Worm (Caenorhabditis elegans) whole organism, early embryonic: ENCODE results near the gene tomm-7.

Experiments
- B0310.2 ChIP-seq: sonication (generic microtip); optimal IDR thresholded peaks from 2 replicates; lab custom pipeline; 2016; ENCODE audit warnings: mild to moderate bottlenecking, missing genetic modification characterization, missing compliant biosample characterization
- F13C5.2 ChIP-seq: sonication (generic microtip); optimal IDR thresholded peaks from 2 replicates; lab custom pipeline; 2017; ENCODE audit warnings: mild to moderate bottlenecking, missing genetic modification characterization, inconsistent platforms, missing compliant biosample characterization
- aly-1 ChIP-seq: sonication (generic microtip); optimal IDR thresholded peaks from 2 replicates; lab custom pipeline; 2016; ENCODE audit warnings: missing genetic modification characterization, missing compliant biosample characterization
- ama-1 ChIP-seq: fragments of 150-350 bp; optimal IDR thresholded peaks from 2 replicates; lab custom pipeline; 2014
- ceh-13 ChIP-seq: fragments of 200-800 bp; sonication (Bioruptor generic); optimal IDR thresholded peaks from 2 replicates; lab custom pipeline; 2018; ENCODE audit warnings: mild to moderate bottlenecking, missing genetic modification characterization, missing compliant biosample characterization
- ceh-36 ChIP-seq: sonication (generic microtip); optimal IDR thresholded peaks from 2 replicates; lab custom pipeline; 2016; ENCODE audit warnings: missing genetic modification characterization, inconsistent platforms, missing compliant biosample characterization
- ets-7 ChIP-seq: sonication (generic microtip); optimal IDR thresholded peaks from 2 replicates; lab custom pipeline; 2016; ENCODE audit warnings: missing genotype, missing genetic modification characterization, missing compliant biosample characterization
- flt-1 ChIP-seq: fragments of 200-800 bp; sonication (Bioruptor generic); IDR thresholded peaks from 2 replicates; pipeline ENCODE4 v1.3.6; 2022; ENCODE audit warnings: missing genetic modification characterization, missing compliant biosample characterization
- hmbx-1 ChIP-seq: sonication (generic microtip); optimal IDR thresholded peaks from 2 replicates; lab custom pipeline; 2016; ENCODE audit warnings: mild to moderate bottlenecking, missing genetic modification characterization, missing compliant biosample characterization
- hmg-4 ChIP-seq: fragments of 200-800 bp; sonication (Bioruptor generic); optimal IDR thresholded peaks from 2 replicates; lab custom pipeline; 2018; ENCODE audit warnings: mild to moderate bottlenecking, missing genetic modification characterization, missing compliant biosample characterization
- hnd-1 ChIP-seq: sonication (generic microtip); optimal IDR thresholded peaks from 2 replicates; lab custom pipeline; 2016; ENCODE audit warnings: missing genetic modification characterization, missing compliant biosample characterization
- pes-1 ChIP-seq: fragments of 200-800 bp; sonication (Bioruptor generic); IDR thresholded peaks from 2 replicates; pipeline ENCODE4 v1.3.6; 2022; ENCODE audit warnings: missing genetic modification reagents, missing genetic modification characterization, missing compliant biosample characterization
- scrt-1 ChIP-seq: fragments of 200-800 bp; sonication (Bioruptor generic); IDR thresholded peaks from 2 replicates; pipeline ENCODE4 v1.3.6; 2022; ENCODE audit warnings: missing genetic modification characterization, missing compliant biosample characterization
- sea-1 ChIP-seq: fragments of 200-800 bp; sonication (Bioruptor generic); conservative IDR thresholded peaks from 2 replicates; pipeline ENCODE4 v1.3.6; 2022; ENCODE audit warnings: missing genetic modification characterization, missing compliant biosample characterization
- tbx-11 ChIP-seq: fragments of 200-800 bp; sonication (Bioruptor generic); IDR thresholded peaks from 2 replicates; pipeline ENCODE4 v1.3.6; 2022; ENCODE audit warnings: missing genetic modification characterization, missing compliant biosample characterization
- tbx-37 ChIP-seq: fragments of 200-800 bp; sonication (Bioruptor generic); conservative IDR thresholded peaks from 2 replicates; pipeline ENCODE4 v1.3.6; 2022; ENCODE audit warnings: missing genetic modification reagents, missing genetic modification characterization, missing compliant biosample characterization
- tra-4 ChIP-seq: sonication (generic microtip); optimal IDR thresholded peaks from 2 replicates; lab custom pipeline; 2017; ENCODE audit warnings: missing genetic modification characterization, missing compliant biosample characterization

The tomm-7 gene

DNA sequence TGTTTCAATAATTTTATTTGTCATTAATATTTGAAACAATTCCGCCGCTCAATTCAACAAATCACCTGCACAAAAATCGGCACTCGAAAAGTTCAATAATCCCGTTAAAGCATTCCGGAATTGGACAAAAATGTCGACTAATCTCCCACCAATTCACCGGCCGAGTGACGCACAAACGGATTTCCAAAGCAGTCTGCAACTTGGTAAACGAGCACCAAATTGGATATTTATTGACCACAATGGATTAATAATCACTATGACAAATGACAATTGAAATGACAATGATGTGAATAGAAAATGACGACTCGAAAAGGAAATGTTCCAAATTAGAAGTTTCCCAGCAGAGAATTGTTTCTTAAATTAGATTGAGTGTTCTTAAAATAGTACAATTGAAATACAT lies 23.7 kb upstream of the tomm-7 start:
- no peak for TF ChIP-seq ceh-13 (GFP tag; lab: Kevin White, UChicago)
- no peak for TF ChIP-seq aly-1 (tag; lab: Kevin White, UChicago)
- TF ChIP-seq hmg-4 (GFP tag; lab: Kevin White, UChicago), result no peak
- TF ChIP-seq ets-7 (tag; lab: Kevin White, UChicago), result no peak
- no peak for TF ChIP-seq hmbx-1 (tag; lab: Kevin White, UChicago)
- TF ChIP-seq ama-1 (lab: Kevin White, UChicago), result no peak
- no peak for TF ChIP-seq tbx-11
- no peak for TF ChIP-seq hnd-1 (tag; lab: Kevin White, UChicago)
- TF ChIP-seq scrt-1 (GFP tag; lab: Robert Waterston, UW), result no peak
- no peak for TF ChIP-seq pes-1 (GFP tag; lab: Robert Waterston, UW)
- no peak for TF ChIP-seq flt-1 (GFP tag; lab: Robert Waterston, UW)
- TF ChIP-seq ceh-36 (tag; lab: Kevin White, UChicago), result no peak
- no peak for TF ChIP-seq F13C5.2 (tag; lab: Kevin White, UChicago)
- TF ChIP-seq tra-4 (tag; lab: Kevin White, UChicago), result no peak
- no peak for TF ChIP-seq tbx-37 (GFP tag; lab: Robert Waterston, UW)
- no peak for TF ChIP-seq sea-1 (GFP tag; lab: Robert Waterston, UW)

DNA sequence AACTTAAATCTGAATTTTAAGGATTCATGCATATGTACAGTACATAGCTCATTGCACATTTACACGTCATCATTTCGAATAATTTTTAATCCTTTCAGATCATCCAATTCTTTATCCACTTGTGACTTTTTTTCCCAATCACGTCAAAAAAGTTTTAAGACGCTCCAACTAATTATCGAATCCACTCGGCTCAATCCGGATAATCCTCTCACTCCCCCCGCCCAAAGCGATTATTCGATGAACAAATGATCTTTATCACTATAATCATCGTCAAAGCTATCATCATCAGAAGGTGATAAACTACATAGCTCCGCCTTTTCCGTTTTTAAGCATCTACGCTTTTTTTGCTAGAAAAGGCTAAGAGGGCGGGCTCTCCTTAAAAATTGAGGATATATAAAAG lies 21.8 kb upstream of the tomm-7 start:
- TF ChIP-seq ama-1 (lab: Kevin White, UChicago), result no peak
- no peak for TF ChIP-seq ceh-13 (GFP tag; lab: Kevin White, UChicago)
- no peak for TF ChIP-seq flt-1 (GFP tag; lab: Robert Waterston, UW)
- TF ChIP-seq hmg-4 (GFP tag; lab: Kevin White, UChicago), result no peak
- no peak for TF ChIP-seq sea-1 (GFP tag; lab: Robert Waterston, UW)
- TF ChIP-seq ets-7 (tag; lab: Kevin White, UChicago), result no peak
- TF ChIP-seq tbx-11, result no peak
- TF ChIP-seq hmbx-1 (tag; lab: Kevin White, UChicago), result no peak

DNA sequence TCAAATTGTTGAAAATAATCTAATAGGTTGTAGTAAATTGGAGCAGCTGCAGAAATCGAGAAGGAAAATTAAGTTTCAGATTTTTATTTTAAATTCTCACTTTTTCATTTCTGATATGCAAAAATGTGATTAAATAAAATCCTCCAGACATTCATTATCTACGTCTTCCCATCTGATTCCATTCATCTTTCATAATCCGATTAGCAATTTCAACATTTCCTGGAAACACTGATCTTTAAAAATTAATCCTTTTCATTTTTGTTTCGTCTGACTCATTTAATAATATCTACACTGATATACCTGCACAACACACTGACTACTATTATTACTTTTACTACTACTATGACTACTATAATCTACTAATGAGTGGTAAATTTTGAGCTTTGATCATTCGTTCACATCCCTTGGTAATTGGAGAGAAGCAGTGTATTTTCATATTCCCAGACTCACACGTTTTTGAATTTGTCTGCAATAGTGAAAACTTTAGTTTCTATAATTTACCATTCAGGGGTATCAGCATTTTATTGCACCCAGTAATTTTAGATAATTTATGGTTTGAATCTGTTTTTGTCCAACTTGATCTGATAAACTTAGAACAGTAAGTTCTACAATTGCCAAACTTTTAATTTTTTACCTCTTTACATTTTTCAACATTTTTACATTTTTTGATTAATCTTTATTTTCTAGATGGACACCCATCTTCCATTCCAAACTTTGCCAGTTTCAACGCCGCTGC lies 20.3 kb upstream of the tomm-7 start, which contains the start of gene ceh-23:
TSS of gene ceh-23 (plus strand) at position 686 of the 736 bp plus-strand sequence.
- no peak for TF ChIP-seq tbx-37 (GFP tag; lab: Robert Waterston, UW)
- TF ChIP-seq ama-1 (lab: Kevin White, UChicago), result no peak
- no peak for TF ChIP-seq B0310.2 (tag; lab: Kevin White, UChicago)
- TF ChIP-seq aly-1 (tag; lab: Kevin White, UChicago), result no peak
- TF ChIP-seq flt-1 (GFP tag; lab: Robert Waterston, UW), result no peak
- TF ChIP-seq pes-1 (GFP tag; lab: Robert Waterston, UW), result no peak
- no peak for TF ChIP-seq hmg-4 (GFP tag; lab: Kevin White, UChicago)
- TF ChIP-seq hnd-1 (tag; lab: Kevin White, UChicago), result no peak
- TF ChIP-seq ceh-13 (GFP tag; lab: Kevin White, UChicago), result no peak
- TF ChIP-seq scrt-1 (GFP tag; lab: Robert Waterston, UW), result no peak
- no peak for TF ChIP-seq hmbx-1 (tag; lab: Kevin White, UChicago)
- TF ChIP-seq tbx-11, result no peak

DNA sequence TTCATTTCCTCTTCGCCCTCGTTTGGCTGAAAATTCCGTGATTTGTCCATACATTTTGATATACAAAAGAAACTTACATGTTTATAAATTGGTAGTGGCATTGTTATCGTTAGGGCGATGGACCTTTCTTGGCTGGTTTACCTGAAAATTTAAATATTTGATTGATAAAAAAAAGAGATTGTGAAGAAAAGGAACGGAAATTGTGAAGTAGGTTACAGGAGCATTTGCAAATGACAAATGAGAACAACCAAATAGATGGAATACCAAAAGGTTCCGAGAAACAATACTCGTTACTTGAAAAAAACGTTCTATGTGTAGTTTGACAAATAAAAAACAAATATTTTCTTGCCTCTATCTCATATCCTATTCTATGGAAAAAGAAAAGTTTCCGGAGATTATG lies 15.9 kb upstream of the tomm-7 start, which contains the start of gene ZK652.8:
TSS of gene ZK652.8 (minus strand) at position 101 of the 400 bp plus-strand sequence.
- no peak for TF ChIP-seq pes-1 (GFP tag; lab: Robert Waterston, UW)
- no peak for TF ChIP-seq tra-4 (tag; lab: Kevin White, UChicago)
- TF ChIP-seq B0310.2 (tag; lab: Kevin White, UChicago), result no peak
- no peak for TF ChIP-seq flt-1 (GFP tag; lab: Robert Waterston, UW)
- TF ChIP-seq ets-7 (tag; lab: Kevin White, UChicago), result no peak
- no peak for TF ChIP-seq tbx-11
- no peak for TF ChIP-seq sea-1 (GFP tag; lab: Robert Waterston, UW)
- TF ChIP-seq F13C5.2 (tag; lab: Kevin White, UChicago), result no peak
- TF ChIP-seq hmg-4 (GFP tag; lab: Kevin White, UChicago), result no peak
- TF ChIP-seq hmbx-1 (tag; lab: Kevin White, UChicago), result no peak
- TF ChIP-seq ama-1 (lab: Kevin White, UChicago), result no peak
- no peak for TF ChIP-seq hnd-1 (tag; lab: Kevin White, UChicago)
- TF ChIP-seq ceh-36 (tag; lab: Kevin White, UChicago), result no peak
- TF ChIP-seq ceh-13 (GFP tag; lab: Kevin White, UChicago), result no peak
- no peak for TF ChIP-seq tbx-37 (GFP tag; lab: Robert Waterston, UW)
- TF ChIP-seq aly-1 (tag; lab: Kevin White, UChicago), result no peak

DNA sequence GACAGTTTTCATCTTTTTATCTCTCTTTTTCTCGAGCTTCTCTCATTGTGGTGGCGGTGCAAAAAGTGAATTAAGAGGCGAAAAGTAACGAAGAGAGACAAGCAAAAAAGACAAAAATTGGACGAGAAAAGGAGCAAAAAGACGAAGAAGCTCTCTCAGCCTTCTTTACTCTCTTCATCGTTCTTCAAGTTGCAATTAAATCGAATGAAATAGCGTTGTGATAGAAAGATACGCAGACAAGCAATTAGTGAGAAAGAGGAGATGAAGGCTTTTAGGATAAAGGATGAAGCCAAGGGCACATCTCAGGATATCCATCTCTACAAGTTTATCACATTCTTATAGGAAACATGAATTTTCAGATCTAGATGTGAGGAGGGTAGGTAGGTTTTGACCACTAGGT lies 11.2 kb upstream of the tomm-7 start:
- TF ChIP-seq ets-7 (tag; lab: Kevin White, UChicago), result no peak
- TF ChIP-seq hnd-1 (tag; lab: Kevin White, UChicago), result no peak
- no peak for TF ChIP-seq sea-1 (GFP tag; lab: Robert Waterston, UW)
- no peak for TF ChIP-seq ceh-36 (tag; lab: Kevin White, UChicago)

DNA sequence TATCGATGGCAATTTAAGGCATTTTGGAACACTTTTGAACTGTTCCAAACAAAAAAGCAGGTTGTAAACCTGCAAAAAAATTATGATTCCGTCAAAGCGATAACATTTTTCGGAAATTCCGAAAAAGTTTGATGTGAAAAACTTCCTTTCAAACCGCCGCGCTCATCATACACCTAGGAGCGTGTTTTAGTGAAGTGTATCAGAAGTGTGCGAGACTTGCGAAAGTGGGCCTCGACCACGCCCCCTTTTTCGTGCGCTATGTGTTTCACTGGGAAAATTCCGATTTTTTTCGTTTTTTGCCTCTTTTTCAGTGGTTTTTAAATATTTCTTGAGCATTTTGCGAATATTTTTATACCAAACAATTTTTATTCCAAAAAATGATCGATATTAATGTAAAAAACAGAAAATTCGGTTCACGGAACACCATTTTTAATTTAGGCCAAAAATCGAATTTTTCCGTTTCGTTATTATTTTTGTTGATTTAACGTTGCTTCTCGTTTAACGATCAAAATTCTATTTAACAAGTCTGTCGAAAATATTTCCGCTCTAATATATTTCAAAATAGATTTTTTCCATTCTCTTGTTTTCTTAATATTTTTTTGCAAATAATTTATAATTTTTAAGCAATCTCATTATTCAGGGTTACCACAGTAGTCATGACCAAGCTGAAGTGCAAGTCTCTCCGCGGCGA lies 4.8 kb upstream of the tomm-7 start, which contains the start of gene rpl-35:
TSS of gene rpl-35 (plus strand) at position 641 of the 691 bp plus-strand sequence.
- TF ChIP-seq scrt-1 (GFP tag; lab: Robert Waterston, UW) (peak; percentile 72), ets-7 (tag; lab: Kevin White, UChicago) (peak; percentile 56), pes-1 (GFP tag; lab: Robert Waterston, UW) (peak; percentile 77), hmg-4 (GFP tag; lab: Kevin White, UChicago) (no peak), ceh-13 (GFP tag; lab: Kevin White, UChicago) (peak; percentile 49), tbx-37 (GFP tag; lab: Robert Waterston, UW) (peak; percentile 74), B0310.2 (tag; lab: Kevin White, UChicago) (peak; percentile 50), hnd-1 (tag; lab: Kevin White, UChicago) (peak; percentile 52), ama-1 (lab: Kevin White, UChicago) (no peak), F13C5.2 (tag; lab: Kevin White, UChicago) (peak; percentile 98), tra-4 (tag; lab: Kevin White, UChicago) (peak; percentile 41), flt-1 (GFP tag; lab: Robert Waterston, UW) (peak; percentile 80), ceh-36 (tag; lab: Kevin White, UChicago) (peak; percentile 64), aly-1 (tag; lab: Kevin White, UChicago) (no peak), sea-1 (GFP tag; lab: Robert Waterston, UW) (peak; percentile 77), tbx-11 (peak; percentile 82), hmbx-1 (tag; lab: Kevin White, UChicago) (peak; percentile 67)
